Worm (Caenorhabditis elegans) whole organism, L4 larva: ENCODE data around the gene F10C2.3.

Experiments used
- ama-1 ChIP-seq: fragments of 150-350 bp; optimal IDR thresholded peaks from 2 replicates; lab custom pipeline; 2014; ENCODE audit warnings: inconsistent platforms, mixed read lengths
- unc-62 ChIP-seq, 3 experiments: fragments of 150-350 bp in 1 of 3; sonication (generic microtip); optimal IDR thresholded peaks in 2 of 3; peaks in 1 of 3; 1 replicate in 1 of 3; 2 replicates in 2 of 3; lab custom pipeline; 2014 to 2017; ENCODE audit warnings: missing biosample characterization in 3 of 3, missing genetic modification characterization in 3 of 3, missing genetic modification reagents in 3 of 3, missing genotype in 1 of 3

- TF ChIP-seq ama-1 (lab: Kevin White, UChicago) (peak; percentile 45), unc-62 (GFP tag; optimal IDR thresholded peaks at IDR 0.05 in 1 of 2; lab: Kevin White, UChicago) (no peak), unc-62 (tag; optimal IDR thresholded peaks at IDR 0.05; lab: Kevin White, UChicago) (no peak)
Observed at ce11 chrV:12038783-12039182, 18.7 kb downstream of the F10C2.3 start.
